Worm (Caenorhabditis elegans) whole organism, mixed stage, embryonic: ENCODE measurements around the gene epc-1.

Experiments
- bed-3 ChIP-seq: fragments of 200-800 bp; sonication (Bioruptor generic); optimal IDR thresholded peaks from 3 replicates; lab custom pipeline; 2018; ENCODE audit warnings: mild to moderate bottlenecking, missing genetic modification characterization, moderate library complexity, missing compliant biosample characterization
- ces-1 ChIP-seq: fragments of 150-350 bp; optimal IDR thresholded peaks from 2 replicates; lab custom pipeline; 2014; ENCODE audit warnings: missing biosample characterization, missing genetic modification reagents, missing genetic modification characterization
- elt-3 ChIP-seq: fragments of 150-350 bp; optimal IDR thresholded peaks from 2 replicates; lab custom pipeline; 2014; ENCODE audit warnings: missing biosample characterization, missing genetic modification characterization
- nhr-237 ChIP-seq: fragments of 150-350 bp; optimal IDR thresholded peaks from 2 replicates; lab custom pipeline; 2014; ENCODE audit warnings: missing biosample characterization, missing genetic modification characterization
- nhr-28 ChIP-seq: fragments of 150-350 bp; optimal IDR thresholded peaks from 2 replicates; lab custom pipeline; 2014; ENCODE audit warnings: missing biosample characterization, missing genetic modification characterization
- sptf-1 ChIP-seq: sonication (generic microtip); optimal IDR thresholded peaks from 2 replicates; lab custom pipeline; 2017; ENCODE audit warnings: mild to moderate bottlenecking, missing genetic modification characterization, moderate library complexity, missing compliant biosample characterization
- unc-39 ChIP-seq: fragments of 150-350 bp; optimal IDR thresholded peaks from 2 replicates; lab custom pipeline; 2014; ENCODE audit warnings: missing biosample characterization, missing genetic modification characterization
- unc-62 ChIP-seq: fragments of 150-350 bp; optimal IDR thresholded peaks from 2 replicates; lab custom pipeline; 2014; ENCODE audit warnings: missing biosample characterization, missing genetic modification reagents, missing genetic modification characterization

ce11 chrIII:12602070-12602469, 6.3 kb downstream of the epc-1 start:
- no peak for TF ChIP-seq elt-3
- no peak for TF ChIP-seq unc-62
- peak; percentile 24 for TF ChIP-seq sptf-1 (tag; lab: Kevin White, UChicago)
- no peak for TF ChIP-seq nhr-28
- TF ChIP-seq bed-3 (GFP tag; lab: Kevin White, UChicago) = no peak
- TF ChIP-seq ces-1 (GFP tag; lab: Kevin White, UChicago) = no peak
- TF ChIP-seq nhr-237 (tag; lab: Kevin White, UChicago) = no peak
- no peak for TF ChIP-seq unc-39 (tag; lab: Kevin White, UChicago)
